Worm (Caenorhabditis elegans): ENCODE data around the gene C35D10.3.

- TF ChIP-seq snpc-4 (tag; optimal IDR thresholded peaks at IDR 0.05) (no peak), nhr-25 (tag; optimal IDR thresholded peaks at IDR 0.05; ENCODE audit: borderline replicate concordance, insufficient read depth) (no peak), pha-4 (GFP tag; IDR thresholded peaks at IDR 0.05) (no peak), pha-4 (tag; optimal IDR thresholded peaks at IDR 0.05) (no peak), nhr-11 (tag; optimal IDR thresholded peaks at IDR 0.05) (no peak), ztf-11 (tag; optimal IDR thresholded peaks at IDR 0.05) (no peak), unc-130 (GFP tag; optimal IDR thresholded peaks at IDR 0.05) (no peak), unc-62 (GFP tag; optimal IDR thresholded peaks at IDR 0.05 in 1 of 2) (peak in 1 of 2 experiments; percentile 51), unc-62 (tag; optimal IDR thresholded peaks at IDR 0.05) (no peak), zfp-3 (GFP tag; conservative IDR thresholded peaks at IDR 0.05) (no peak), nhr-77 (tag; optimal IDR thresholded peaks at IDR 0.05) (no peak), F44E2.7 (GFP tag; IDR thresholded peaks at IDR 0.05) (no peak)
These were observed 26.5 kb upstream of the C35D10.3 start, which contains the start of gene clec-156 for ce11 chrIII:4842173-4842572.
